Worm (Caenorhabditis elegans) whole organism, young adult: ENCODE results near the gene K11H3.3.

ENCODE experiments used
- B0019.2 ChIP-seq: fragments of 200-800 bp; sonication (Bioruptor generic); conservative IDR thresholded peaks from 2 replicates; pipeline ENCODE4 v1.3.6; 2022; ENCODE audit warnings: missing genetic modification reagents, missing genetic modification characterization, missing compliant biosample characterization
- B0261.1 ChIP-seq: sonication (generic microtip); optimal IDR thresholded peaks from 2 replicates; lab custom pipeline; 2016; ENCODE audit warnings: mild to moderate bottlenecking, missing genetic modification characterization, moderate library complexity, missing compliant biosample characterization
- B0336.3 ChIP-seq: fragments of 200-800 bp; sonication (Bioruptor generic); IDR thresholded peaks from 2 replicates; pipeline ENCODE4 v1.3.6; 2022; ENCODE audit warnings: missing genetic modification characterization, missing compliant biosample characterization
- F37B4.10 ChIP-seq: fragments of 200-800 bp; sonication (Bioruptor generic); IDR thresholded peaks from 2 replicates; pipeline ENCODE4 v1.3.6; 2022; ENCODE audit warnings: missing genetic modification characterization, missing compliant biosample characterization
- F52B5.7 ChIP-seq: sonication (generic microtip); optimal IDR thresholded peaks from 2 replicates; lab custom pipeline; 2016; ENCODE audit warnings: mild to moderate bottlenecking, missing genetic modification characterization, missing compliant biosample characterization
- F55B11.4 ChIP-seq: sonication (generic microtip); optimal IDR thresholded peaks from 2 replicates; lab custom pipeline; 2016; ENCODE audit warnings: missing compliant biosample characterization, missing genetic modification characterization, borderline replicate concordance; ENCODE audit not compliant: insufficient read depth
- F57C9.4 ChIP-seq: sonication (generic microtip); optimal IDR thresholded peaks from 2 replicates; lab custom pipeline; 2017; ENCODE audit warnings: mild to moderate bottlenecking, missing genetic modification characterization, missing compliant biosample characterization
- K12H6.12 ChIP-seq: fragments of 200-800 bp; sonication (Bioruptor generic); optimal IDR thresholded peaks from 2 replicates; lab custom pipeline; 2018; ENCODE audit warnings: mild to moderate bottlenecking, missing genetic modification characterization, missing compliant biosample characterization
- Y56A3A.18 ChIP-seq: fragments of 200-800 bp; sonication (Bioruptor generic); IDR thresholded peaks from 2 replicates; pipeline ENCODE4 v1.3.6; 2022; ENCODE audit warnings: missing genetic modification reagents, missing genetic modification characterization, missing compliant biosample characterization
- akir-1 ChIP-seq: fragments of 200-800 bp; sonication (Bioruptor generic); optimal IDR thresholded peaks from 2 replicates; lab custom pipeline; 2018; ENCODE audit warnings: mild to moderate bottlenecking, missing genetic modification characterization, moderate library complexity, missing compliant biosample characterization
- attf-6 ChIP-seq: fragments of 200-800 bp; sonication (Bioruptor generic); IDR thresholded peaks from 2 replicates; pipeline ENCODE4 v1.3.6; 2022; ENCODE audit warnings: missing genetic modification reagents, missing genetic modification characterization, missing compliant biosample characterization
- bed-2 ChIP-seq: fragments of 200-800 bp; sonication (Bioruptor generic); IDR thresholded peaks from 2 replicates; pipeline ENCODE4 v1.3.6; 2022; ENCODE audit warnings: missing genetic modification reagents, missing genetic modification characterization, missing compliant biosample characterization
- cebp-1 ChIP-seq, 2 experiments: fragments of 200-800 bp in 1 of 2; sonication (Bioruptor generic) in 1 of 2; sonication (generic microtip) in 1 of 2; IDR thresholded peaks in 1 of 2; optimal IDR thresholded peaks in 1 of 2; 2 replicates each; pipeline versions ENCODE4 v1.3.6 to Lab custom; 2017 to 2022; ENCODE audit warnings: missing compliant biosample characterization in 2 of 2, missing genetic modification characterization in 2 of 2, mild to moderate bottlenecking in 1 of 2, missing genetic modification reagents in 1 of 2, moderate library complexity in 1 of 2
- cebp-2 ChIP-seq: fragments of 200-800 bp; sonication (Bioruptor generic); IDR thresholded peaks from 2 replicates; pipeline ENCODE4 v1.3.6; 2022; ENCODE audit warnings: missing genetic modification characterization, missing compliant biosample characterization
- ceh-58 ChIP-seq: fragments of 200-800 bp; sonication (Bioruptor generic); IDR thresholded peaks from 2 replicates; pipeline ENCODE4 v1.3.6; 2022; ENCODE audit warnings: missing genetic modification characterization, missing compliant biosample characterization
- dox-1 ChIP-seq: fragments of 200-800 bp; sonication (Bioruptor generic); IDR thresholded peaks from 2 replicates; pipeline ENCODE4 v1.3.6; 2022; ENCODE audit warnings: missing genetic modification reagents, missing genetic modification characterization, missing compliant biosample characterization
- dpl-1 ChIP-seq: fragments of 150-350 bp; optimal IDR thresholded peaks from 2 replicates; lab custom pipeline; 2014; ENCODE audit warnings: missing biosample characterization, missing genetic modification reagents, missing genetic modification characterization
- egl-18 ChIP-seq: fragments of 200-800 bp; sonication (Bioruptor generic); IDR thresholded peaks from 2 replicates; pipeline ENCODE4 v1.3.6; 2022; ENCODE audit warnings: missing genetic modification reagents, missing genetic modification characterization, missing compliant biosample characterization
- egrh-3 ChIP-seq: fragments of 200-800 bp; sonication (Bioruptor generic); IDR thresholded peaks from 2 replicates; pipeline ENCODE4 v1.3.6; 2022; ENCODE audit warnings: missing genetic modification reagents, missing genetic modification characterization, missing compliant biosample characterization
- ekl-4 ChIP-seq: fragments of 200-800 bp; sonication (Bioruptor generic); IDR thresholded peaks from 2 replicates; pipeline ENCODE4 v1.3.6; 2022; ENCODE audit warnings: missing genetic modification reagents, missing genetic modification characterization, missing compliant biosample characterization
- ets-4 ChIP-seq: fragments of 200-800 bp; sonication (Bioruptor generic); optimal IDR thresholded peaks from 2 replicates; lab custom pipeline; 2018; ENCODE audit warnings: mild to moderate bottlenecking, missing genetic modification characterization, missing compliant biosample characterization
- fkh-3 ChIP-seq: sonication (generic microtip); optimal IDR thresholded peaks from 2 replicates; lab custom pipeline; 2016; ENCODE audit warnings: mild to moderate bottlenecking, missing genetic modification characterization, missing compliant biosample characterization
- him-1 ChIP-seq: sonication (generic microtip); optimal IDR thresholded peaks from 2 replicates; lab custom pipeline; 2016; ENCODE audit warnings: missing genotype, missing genetic modification reagents, missing genetic modification characterization, missing compliant biosample characterization
- hmg-20 ChIP-seq: fragments of 200-800 bp; sonication (Bioruptor generic); IDR thresholded peaks from 2 replicates; pipeline ENCODE4 v1.3.6; 2022; ENCODE audit warnings: missing genetic modification reagents, missing genetic modification characterization, missing compliant biosample characterization
- hsf-1 ChIP-seq: fragments of 200-800 bp; sonication (Bioruptor generic); IDR thresholded peaks from 2 replicates; pipeline ENCODE4 v1.3.6; 2022; ENCODE audit warnings: missing genetic modification reagents, missing genetic modification characterization, missing compliant biosample characterization
- lag-1 ChIP-seq: fragments of 200-800 bp; sonication (Bioruptor generic); IDR thresholded peaks from 2 replicates; pipeline ENCODE4 v1.3.6; 2022; ENCODE audit warnings: missing genetic modification reagents, missing genetic modification characterization, missing compliant biosample characterization
- let-526 ChIP-seq: fragments of 200-800 bp; sonication (Bioruptor generic); IDR thresholded peaks from 2 replicates; pipeline ENCODE4 v1.3.6; 2022; ENCODE audit warnings: missing genetic modification reagents, missing genetic modification characterization, missing compliant biosample characterization
- lin-35 ChIP-seq, 3 experiments: fragments of 150-350 bp in 2 of 3; sonication (generic microtip) in 1 of 3; optimal IDR thresholded peaks; 2 replicates each; lab custom pipeline; 2014 to 2018; ENCODE audit warnings: missing biosample characterization in 3 of 3, missing genetic modification characterization in 3 of 3, missing genetic modification reagents in 3 of 3
- lin-40 ChIP-seq: sonication (generic microtip); optimal IDR thresholded peaks from 2 replicates; lab custom pipeline; 2016; ENCODE audit warnings: missing genetic modification characterization, mild to moderate bottlenecking, missing compliant biosample characterization, missing genotype, missing genetic modification reagents
- madf-10 ChIP-seq: sonication (generic microtip); optimal IDR thresholded peaks from 2 replicates; lab custom pipeline; 2016; ENCODE audit warnings: mild to moderate bottlenecking, missing genetic modification characterization, missing compliant biosample characterization
- madf-6 ChIP-seq: fragments of 200-800 bp; sonication (Bioruptor generic); IDR thresholded peaks from 2 replicates; pipeline ENCODE4 v1.3.6; 2022; ENCODE audit warnings: missing genetic modification reagents, missing genetic modification characterization, missing compliant biosample characterization
- madf-8 ChIP-seq: fragments of 200-800 bp; sonication (Bioruptor generic); conservative IDR thresholded peaks from 2 replicates; pipeline ENCODE4 v1.3.6; 2022; ENCODE audit warnings: missing genetic modification reagents, missing genetic modification characterization, missing compliant biosample characterization
- nfya-1 ChIP-seq: sonication (generic microtip); optimal IDR thresholded peaks from 2 replicates; lab custom pipeline; 2017; ENCODE audit warnings: antibody characterized with exemption, missing compliant biosample characterization, missing genetic modification characterization, borderline replicate concordance; ENCODE audit not compliant: insufficient read depth
- nfyb-1 ChIP-seq: fragments of 200-800 bp; sonication (Bioruptor generic); IDR thresholded peaks from 2 replicates; pipeline ENCODE4 v1.3.6; 2022; ENCODE audit warnings: missing genetic modification reagents, missing genetic modification characterization, missing compliant biosample characterization
- nhr-27 ChIP-seq: fragments of 200-800 bp; sonication (Bioruptor generic); optimal IDR thresholded peaks from 2 replicates; lab custom pipeline; 2018; ENCODE audit warnings: mild to moderate bottlenecking, missing genetic modification characterization, moderate library complexity, missing compliant biosample characterization
- pbrm-1 ChIP-seq: fragments of 200-800 bp; sonication (Bioruptor generic); IDR thresholded peaks from 2 replicates; pipeline ENCODE4 v1.3.6; 2022; ENCODE audit warnings: missing genetic modification reagents, missing genetic modification characterization, missing compliant biosample characterization
- repo-1 ChIP-seq: sonication (generic microtip); optimal IDR thresholded peaks from 2 replicates; lab custom pipeline; 2017; ENCODE audit warnings: mild to moderate bottlenecking, missing genetic modification characterization, missing compliant biosample characterization
- somi-1 ChIP-seq: fragments of 200-800 bp; sonication (Bioruptor generic); optimal IDR thresholded peaks from 2 replicates; lab custom pipeline; 2018; ENCODE audit warnings: mild to moderate bottlenecking, missing genetic modification characterization, missing compliant biosample characterization
- tbp1 ChIP-seq: fragments of 200-800 bp; sonication (Bioruptor generic); optimal IDR thresholded peaks from 2 replicates; lab custom pipeline; 2018; ENCODE audit warnings: mild to moderate bottlenecking, missing genetic modification characterization, missing compliant biosample characterization
- unc-130 ChIP-seq: sonication (generic microtip); optimal IDR thresholded peaks from 2 replicates; lab custom pipeline; 2016; ENCODE audit warnings: missing genetic modification reagents, missing genetic modification characterization, missing compliant biosample characterization
- xnd-1 ChIP-seq: sonication (generic microtip); optimal IDR thresholded peaks from 2 replicates; lab custom pipeline; 2016; ENCODE audit warnings: missing genotype, missing genetic modification reagents, missing genetic modification characterization, missing compliant biosample characterization
- ztf-18 ChIP-seq: sonication (generic microtip); optimal IDR thresholded peaks from 2 replicates; lab custom pipeline; 2016; ENCODE audit warnings: missing genotype, mild to moderate bottlenecking, missing genetic modification characterization, missing compliant biosample characterization
- ztf-22 ChIP-seq: fragments of 200-800 bp; sonication (Bioruptor generic); optimal IDR thresholded peaks from 2 replicates; lab custom pipeline; 2018; ENCODE audit warnings: mild to moderate bottlenecking, missing genetic modification characterization, moderate library complexity, missing compliant biosample characterization
- ztf-26 ChIP-seq: sonication (generic microtip); optimal IDR thresholded peaks from 2 replicates; lab custom pipeline; 2017; ENCODE audit warnings: missing genetic modification characterization, missing compliant biosample characterization
- ztf-3 ChIP-seq: fragments of 200-800 bp; sonication (Bioruptor generic); optimal IDR thresholded peaks from 2 replicates; lab custom pipeline; 2018; ENCODE audit warnings: mild to moderate bottlenecking, missing genetic modification characterization, missing compliant biosample characterization
- ztf-6 ChIP-seq: fragments of 200-800 bp; sonication (Bioruptor generic); IDR thresholded peaks from 2 replicates; pipeline ENCODE4 v1.3.6; 2022; ENCODE audit warnings: missing genetic modification reagents, missing genetic modification characterization, missing compliant biosample characterization

Gene K11H3.3

DNA sequence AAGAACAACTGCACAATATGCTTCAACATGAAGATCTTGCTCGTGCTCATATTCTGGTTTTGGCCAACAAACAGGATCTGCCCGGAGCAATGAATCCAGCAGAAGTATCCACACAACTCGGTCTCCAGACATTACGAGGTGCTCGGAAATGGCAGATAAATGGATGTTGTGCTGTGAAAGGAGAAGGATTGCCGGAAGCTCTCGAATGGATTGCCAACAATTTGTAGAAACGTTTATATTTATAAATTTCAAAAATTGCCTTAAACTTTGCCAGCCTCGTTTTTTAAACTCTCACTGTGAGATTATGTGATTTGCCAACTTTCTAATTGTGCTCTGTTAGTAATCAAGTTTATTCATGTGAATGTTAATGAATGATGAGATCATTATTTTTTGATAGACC, 27.9 kb upstream of the K11H3.3 start:
- TF ChIP-seq ets-4 (no peak), him-1 (tag; lab: Kevin White, UChicago) (no peak), madf-8 (GFP tag; lab: Robert Waterston, UW) (no peak), F55B11.4 (tag; lab: Kevin White, UChicago) (no peak), nhr-27 (no peak)
- TF ChIP-seq, all 124 proteins: peak for 0

DNA sequence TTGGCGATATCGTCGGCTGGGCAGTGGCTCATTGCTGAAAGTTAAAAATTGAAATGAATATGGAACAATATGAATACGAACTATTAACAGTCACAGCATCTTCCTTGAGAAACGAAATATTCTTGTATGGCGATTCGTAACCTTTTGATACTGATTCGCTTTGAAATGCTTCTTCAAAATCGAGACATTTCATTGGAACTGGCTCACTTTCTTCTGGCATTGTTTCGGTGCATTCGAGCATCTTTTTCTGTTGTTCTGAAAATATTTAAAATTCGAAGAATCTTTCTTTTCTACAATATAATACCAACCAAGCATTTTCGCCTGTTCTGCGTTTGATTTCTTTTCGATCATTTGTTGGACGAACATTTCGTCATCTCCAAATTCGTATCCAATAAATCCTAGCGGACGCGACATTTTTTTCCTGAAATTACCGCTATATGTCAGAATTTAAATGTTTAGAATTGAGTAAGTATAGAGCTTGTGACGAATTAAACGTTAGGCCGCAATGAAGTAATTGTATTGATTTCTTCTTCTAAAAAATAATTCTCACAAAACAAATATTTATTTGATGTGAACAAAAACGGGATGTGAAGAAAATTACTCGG, 27.2 kb upstream of the K11H3.3 start, which contains the start of gene lin-52:
Gene lin-52 (minus strand): TSS at position 421 of the 605 bp plus-strand sequence.
- TF ChIP-seq hsf-1 (GFP tag; lab: Robert Waterston, UW) (peak; percentile 71; the same call in 1 of the 2 replicates), F52B5.7 (tag; lab: Kevin White, UChicago) (no peak), dpl-1 (no peak), madf-10 (tag; lab: Kevin White, UChicago) (peak; percentile 27), cebp-2 (GFP tag; lab: Robert Waterston, UW) (no peak), ztf-22 (no peak), lag-1 (GFP tag; lab: Robert Waterston, UW) (no peak), B0019.2 (no peak), pbrm-1 (GFP tag; lab: Robert Waterston, UW) (no peak), B0336.3 (GFP tag; lab: Robert Waterston, UW) (peak; percentile 56; the same call in 1 of the 2 replicates), K12H6.12 (no peak), tbp1 (GFP tag; lab: Kevin White, UChicago) (peak; percentile 11), somi-1 (no peak), lin-35 (GFP tag; optimal IDR thresholded peaks at IDR 0.05; lab: Kevin White, UChicago) (peak in 1 of 3 experiments; percentile 47), ztf-6 (GFP tag; lab: Robert Waterston, UW) (no peak), hmg-20 (GFP tag; lab: Robert Waterston, UW) (no peak), egrh-3 (no peak), unc-130 (no peak), let-526 (GFP tag; lab: Robert Waterston, UW) (no peak), madf-6 (GFP tag; lab: Robert Waterston, UW) (peak; percentile 35; the same call in 1 of the 2 replicates), ztf-26 (tag; lab: Kevin White, UChicago) (peak; percentile 46), nfyb-1 (0 out of 2 replicates have a peak, but pooled peaks have one; percentile 58), F57C9.4 (no peak), repo-1 (tag; lab: Kevin White, UChicago) (peak; percentile 83), bed-2 (no peak), B0261.1 (tag; lab: Kevin White, UChicago) (no peak), cebp-1 (GFP tag; IDR thresholded peaks at IDR 0.05; lab: Robert Waterston, UW) (0 out of 2 replicates have a peak, but pooled peaks have one; percentile 24), cebp-1 (tag; optimal IDR thresholded peaks at IDR 0.05; lab: Kevin White, UChicago) (peak; percentile 71), dox-1 (GFP tag; lab: Robert Waterston, UW) (no peak), nfya-1 (tag; lab: Kevin White, UChicago) (no peak), Y56A3A.18 (GFP tag; lab: Robert Waterston, UW) (peak; percentile 57; the same call in 1 of the 2 replicates), ztf-18 (tag; lab: Kevin White, UChicago) (no peak), F37B4.10 (GFP tag; lab: Robert Waterston, UW) (no peak), egl-18 (GFP tag; lab: Robert Waterston, UW) (no peak), ztf-3 (no peak), akir-1 (no peak), nhr-27 (no peak), fkh-3 (tag; lab: Kevin White, UChicago) (peak; percentile 13), ekl-4 (GFP tag; lab: Robert Waterston, UW) (peak; percentile 35), attf-6 (GFP tag; lab: Robert Waterston, UW) (no peak; the same call in 1 of the 2 replicates), xnd-1 (tag; lab: Kevin White, UChicago) (no peak), ceh-58 (GFP tag; lab: Robert Waterston, UW) (no peak), madf-8 (GFP tag; lab: Robert Waterston, UW) (no peak), lin-40 (tag; lab: Kevin White, UChicago) (peak; percentile 24)
